Worm (Caenorhabditis elegans): ENCODE measurements around the gene C28H8.7.

C28H8.7 gene

ce11 chrIII:5884459-5884858 lies 2.3 kb downstream of the C28H8.7 start:
- no peak for TF ChIP-seq npax-4 (tag; optimal IDR thresholded peaks at IDR 0.05)
- TF ChIP-seq ceh-34 (tag; optimal IDR thresholded peaks at IDR 0.05), result no peak
- TF ChIP-seq dve-1 (tag; optimal IDR thresholded peaks at IDR 0.05), result no peak
- TF ChIP-seq F13H6.1 (tag; optimal IDR thresholded peaks at IDR 0.05), result no peak
- TF ChIP-seq ceh-48 (tag; optimal IDR thresholded peaks at IDR 0.05), result no peak
- TF ChIP-seq ceh-2 (tag; optimal IDR thresholded peaks at IDR 0.05), result no peak
- TF ChIP-seq unc-42 (tag; optimal IDR thresholded peaks at IDR 0.05), result no peak
- TF ChIP-seq T23F11.4 (GFP tag; optimal IDR thresholded peaks at IDR 0.05), result no peak
- no peak for TF ChIP-seq unc-55 (GFP tag; optimal IDR thresholded peaks at IDR 0.05)
- TF ChIP-seq ceh-9 (tag; optimal IDR thresholded peaks at IDR 0.05), result no peak
- TF ChIP-seq K02D7.2 (tag; optimal IDR thresholded peaks at IDR 0.05), result no peak
- TF ChIP-seq K09A11.1 (tag; optimal IDR thresholded peaks at IDR 0.05; ENCODE audit: insufficient read depth), result no peak
- TF ChIP-seq ceh-31 (tag; optimal IDR thresholded peaks at IDR 0.05), result no peak

- TF ChIP-seq pha-2 (tag; optimal IDR thresholded peaks at IDR 0.05) (no peak), che-1 (tag; optimal IDR thresholded peaks at IDR 0.05) (no peak), hlh-15 (tag; optimal IDR thresholded peaks at IDR 0.05) (no peak), ets-4 (tag; optimal IDR thresholded peaks at IDR 0.05) (no peak), sox-4 (tag; optimal IDR thresholded peaks at IDR 0.05) (no peak), gmeb-2 (tag; optimal IDR thresholded peaks at IDR 0.05) (no peak), fkh-10 (GFP tag; optimal IDR thresholded peaks at IDR 0.05) (no peak), eyg-1 (tag; optimal IDR thresholded peaks at IDR 0.05) (no peak), pat-9 (tag; optimal IDR thresholded peaks at IDR 0.05) (no peak), mec-3 (tag; optimal IDR thresholded peaks at IDR 0.05; ENCODE audit: borderline replicate concordance) (no peak), elt-2 (tag; optimal IDR thresholded peaks at IDR 0.05) (no peak), sox-2 (GFP tag; IDR thresholded peaks at IDR 0.05) (no peak), fkh-6 (tag; optimal IDR thresholded peaks at IDR 0.05) (no peak), ceh-2 (tag; optimal IDR thresholded peaks at IDR 0.05) (no peak), elt-4 (tag; optimal IDR thresholded peaks at IDR 0.05) (no peak), sdc-2 (tag; optimal IDR thresholded peaks at IDR 0.05) (no peak), ref-2 (tag; optimal IDR thresholded peaks at IDR 0.05) (no peak), nfya-1 (tag; optimal IDR thresholded peaks at IDR 0.05) (no peak), nhr-232 (tag; optimal IDR thresholded peaks at IDR 0.05) (no peak)
Measured at ce11 chrIII:5884007-5884406, 2.8 kb downstream of the C28H8.7 start, which contains the start of gene C28H8.5. TSS of gene C28H8.5 (plus strand) at chrIII:5884307.

ce11 chrIII:5883517-5883916 lies 3.3 kb downstream of the C28H8.7 start:
- TF ChIP-seq ttx-3 (tag; optimal IDR thresholded peaks at IDR 0.05), result no peak
- no peak for TF ChIP-seq pros-1 (tag; optimal IDR thresholded peaks at IDR 0.05)
- no peak for TF ChIP-seq dmd-4 (tag; optimal IDR thresholded peaks at IDR 0.05; ENCODE audit: borderline replicate concordance)
- TF ChIP-seq pha-4 (tag; optimal IDR thresholded peaks at IDR 0.05), result no peak
- TF ChIP-seq ceh-6 (GFP tag; optimal IDR thresholded peaks at IDR 0.05), result no peak
- TF ChIP-seq ceh-14 (tag; optimal IDR thresholded peaks at IDR 0.05), result no peak
- TF ChIP-seq unc-86 (tag; optimal IDR thresholded peaks at IDR 0.05), result no peak
- no peak for TF ChIP-seq T23F11.4 (GFP tag; optimal IDR thresholded peaks at IDR 0.05)
- TF ChIP-seq ahr-1 (tag; optimal IDR thresholded peaks at IDR 0.05), result no peak
- TF ChIP-seq pha-2 (tag; optimal IDR thresholded peaks at IDR 0.05), result no peak
- TF ChIP-seq hlh-13 (GFP tag; optimal IDR thresholded peaks at IDR 0.05), result no peak
- no peak for TF ChIP-seq rnt-1 (tag; optimal IDR thresholded peaks at IDR 0.05)
- TF ChIP-seq unc-42 (tag; optimal IDR thresholded peaks at IDR 0.05), result no peak
- no peak for TF ChIP-seq ceh-9 (tag; optimal IDR thresholded peaks at IDR 0.05)
